Worm (Caenorhabditis elegans) whole organism, L1 larva: ENCODE results near the gene F11G11.13.

Experiments used
- C16A3.4 ChIP-seq: fragments of 150-350 bp; optimal IDR thresholded peaks from 2 replicates; lab custom pipeline; 2014; ENCODE audit warnings: missing biosample characterization, missing genetic modification characterization
- C34B4.2 ChIP-seq: sonication (generic microtip); optimal IDR thresholded peaks from 2 replicates; lab custom pipeline; 2017; ENCODE audit warnings: mild to moderate bottlenecking, missing genetic modification characterization, missing compliant biosample characterization
- blmp-1 ChIP-seq: fragments of 150-350 bp; optimal IDR thresholded peaks from 2 replicates; lab custom pipeline; 2014; ENCODE audit warnings: missing biosample characterization, missing genetic modification characterization
- ceh-63 ChIP-seq: fragments of 200-800 bp; sonication (Bioruptor generic); optimal IDR thresholded peaks from 2 replicates; lab custom pipeline; 2018; ENCODE audit warnings: mild to moderate bottlenecking, missing genetic modification characterization, missing compliant biosample characterization
- ceh-88 ChIP-seq: fragments of 200-800 bp; sonication (Bioruptor generic); IDR thresholded peaks from 2 replicates; pipeline ENCODE4 v1.3.6; 2022; ENCODE audit warnings: missing genetic modification characterization, missing compliant biosample characterization
- dsc-1 ChIP-seq: sonication (generic microtip); optimal IDR thresholded peaks from 2 replicates; lab custom pipeline; 2016; ENCODE audit warnings: mild to moderate bottlenecking, missing genetic modification characterization, missing compliant biosample characterization
- efl-3 ChIP-seq: fragments of 200-800 bp; sonication (Bioruptor generic); optimal IDR thresholded peaks from 2 replicates; lab custom pipeline; 2018; ENCODE audit warnings: mild to moderate bottlenecking, missing genetic modification characterization, missing compliant biosample characterization
- elt-2 ChIP-seq: sonication (generic microtip); optimal IDR thresholded peaks from 2 replicates; lab custom pipeline; 2016; ENCODE audit warnings: missing genetic modification characterization, mild to moderate bottlenecking, inconsistent platforms, missing compliant biosample characterization, missing genetic modification reagents
- ets-5 ChIP-seq: fragments of 200-800 bp; sonication (Bioruptor generic); IDR thresholded peaks from 2 replicates; pipeline ENCODE4 v1.3.6; 2022; ENCODE audit warnings: missing genetic modification characterization, missing compliant biosample characterization
- fkh-10 ChIP-seq: sonication (generic microtip); optimal IDR thresholded peaks from 2 replicates; lab custom pipeline; 2017; ENCODE audit warnings: missing biosample characterization, missing genetic modification reagents, missing genetic modification characterization
- fkh-8 ChIP-seq: sonication (generic microtip); optimal IDR thresholded peaks from 2 replicates; lab custom pipeline; 2016; ENCODE audit warnings: mild to moderate bottlenecking, missing genetic modification characterization, missing compliant biosample characterization
- fos-1 ChIP-seq: fragments of 150-350 bp; optimal IDR thresholded peaks from 2 replicates; lab custom pipeline; 2014; ENCODE audit warnings: missing biosample characterization, missing genetic modification characterization
- hpl-2 ChIP-seq: fragments of 150-350 bp; optimal IDR thresholded peaks from 2 replicates; lab custom pipeline; 2014; ENCODE audit warnings: missing biosample characterization, missing genetic modification reagents, missing genetic modification characterization
- irx-1 ChIP-seq: sonication (generic microtip); optimal IDR thresholded peaks from 2 replicates; lab custom pipeline; 2016; ENCODE audit warnings: missing genetic modification characterization, missing compliant biosample characterization
- isw-1 ChIP-seq: fragments of 200-800 bp; sonication (Bioruptor generic); IDR thresholded peaks from 2 replicates; pipeline ENCODE4 v1.3.6; 2022; ENCODE audit warnings: missing genetic modification characterization, missing compliant biosample characterization
- jun-1 ChIP-seq: fragments of 150-350 bp; optimal IDR thresholded peaks from 2 replicates; lab custom pipeline; 2014; ENCODE audit warnings: missing biosample characterization, missing genetic modification reagents, missing genetic modification characterization
- lin-14 ChIP-seq: fragments of 200-800 bp; sonication (Bioruptor generic); optimal IDR thresholded peaks from 2 replicates; lab custom pipeline; 2018; ENCODE audit warnings: mild to moderate bottlenecking, missing genetic modification characterization, moderate library complexity, missing compliant biosample characterization
- lin-15B ChIP-seq: fragments of 150-350 bp; sonication (generic microtip); optimal IDR thresholded peaks from 3 replicates; lab custom pipeline; 2014; ENCODE audit warnings: missing biosample characterization, missing genetic modification characterization
- lin-35 ChIP-seq, 2 experiments: fragments of 150-350 bp; optimal IDR thresholded peaks; 2 replicates each; lab custom pipeline; 2014; ENCODE audit warnings: missing biosample characterization in 2 of 2, missing genetic modification characterization in 2 of 2, missing genetic modification reagents in 2 of 2
- lir-3 ChIP-seq: sonication (generic microtip); optimal IDR thresholded peaks from 2 replicates; lab custom pipeline; 2016; ENCODE audit warnings: mild to moderate bottlenecking, missing genetic modification characterization, moderate library complexity, missing compliant biosample characterization; ENCODE audit not compliant: poor library complexity
- lsy-2 ChIP-seq, 2 experiments: fragments of 150-350 bp; optimal IDR thresholded peaks; 2 replicates each; lab custom pipeline; 2014; ENCODE audit warnings: missing biosample characterization in 2 of 2, missing genetic modification characterization in 2 of 2
- mef-2 ChIP-seq: fragments of 150-350 bp; optimal IDR thresholded peaks from 2 replicates; lab custom pipeline; 2014; ENCODE audit warnings: missing biosample characterization, missing genetic modification characterization
- mep-1 ChIP-seq: fragments of 150-350 bp; optimal IDR thresholded peaks from 2 replicates; lab custom pipeline; 2014; ENCODE audit warnings: missing biosample characterization, missing genetic modification characterization
- nhr-12 ChIP-seq: sonication (generic microtip); optimal IDR thresholded peaks from 2 replicates; lab custom pipeline; 2017; ENCODE audit warnings: missing biosample characterization, missing genetic modification characterization
- nhr-19 ChIP-seq: fragments of 200-800 bp; sonication (Bioruptor generic); conservative IDR thresholded peaks from 2 replicates; pipeline ENCODE4 v1.3.6; 2022; ENCODE audit warnings: missing genetic modification characterization, missing compliant biosample characterization
- nhr-20 ChIP-seq: sonication (generic microtip); optimal IDR thresholded peaks from 2 replicates; lab custom pipeline; 2016; ENCODE audit warnings: mild to moderate bottlenecking, missing genetic modification characterization, missing compliant biosample characterization
- nhr-237 ChIP-seq: fragments of 150-350 bp; optimal IDR thresholded peaks from 2 replicates; lab custom pipeline; 2014; ENCODE audit warnings: missing biosample characterization, missing genetic modification characterization
- nhr-71 ChIP-seq: sonication (generic microtip); optimal IDR thresholded peaks from 2 replicates; lab custom pipeline; 2016; ENCODE audit warnings: mild to moderate bottlenecking, missing genetic modification characterization, moderate library complexity, missing compliant biosample characterization
- nhr-76 ChIP-seq: sonication (generic microtip); optimal IDR thresholded peaks from 2 replicates; lab custom pipeline; 2017; ENCODE audit warnings: missing biosample characterization, missing genetic modification characterization
- nhr-77 ChIP-seq: fragments of 150-350 bp; optimal IDR thresholded peaks from 2 replicates; lab custom pipeline; 2014; ENCODE audit warnings: missing biosample characterization, missing genetic modification characterization
- nhr-84 ChIP-seq: sonication (generic microtip); optimal IDR thresholded peaks from 2 replicates; lab custom pipeline; 2017; ENCODE audit warnings: missing biosample characterization, missing genetic modification characterization
- nhr-85 ChIP-seq: sonication (generic microtip); peaks from one replicate; lab custom pipeline; 2016; ENCODE audit warnings: missing genetic modification characterization, inconsistent platforms, missing compliant biosample characterization
- pax-3 ChIP-seq: fragments of 200-800 bp; sonication (Bioruptor generic); optimal IDR thresholded peaks from 2 replicates; lab custom pipeline; 2018; ENCODE audit warnings: mild to moderate bottlenecking, missing genetic modification characterization, moderate library complexity, missing compliant biosample characterization
- skn-1 ChIP-seq: fragments of 150-350 bp; optimal IDR thresholded peaks from 2 replicates; lab custom pipeline; 2014; ENCODE audit warnings: missing biosample characterization, missing genetic modification characterization
- snu-23 ChIP-seq: sonication (generic microtip); optimal IDR thresholded peaks from 2 replicates; lab custom pipeline; 2016; ENCODE audit warnings: missing genetic modification characterization, missing compliant biosample characterization
- sox-4 ChIP-seq: sonication (generic microtip); optimal IDR thresholded peaks from 2 replicates; lab custom pipeline; 2016; ENCODE audit warnings: missing genetic modification characterization, missing compliant biosample characterization
- swsn-7 ChIP-seq: sonication (generic microtip); optimal IDR thresholded peaks from 2 replicates; lab custom pipeline; 2016; ENCODE audit warnings: missing genetic modification characterization, missing compliant biosample characterization
- tlp-1 ChIP-seq: fragments of 150-350 bp; optimal IDR thresholded peaks from 2 replicates; lab custom pipeline; 2014; ENCODE audit warnings: missing biosample characterization, missing genetic modification characterization
- unc-130 ChIP-seq: fragments of 150-350 bp; optimal IDR thresholded peaks from 2 replicates; lab custom pipeline; 2017; ENCODE audit warnings: missing biosample characterization, missing genetic modification characterization, inconsistent platforms
- unc-62 ChIP-seq: fragments of 150-350 bp; optimal IDR thresholded peaks from 2 replicates; lab custom pipeline; 2014; ENCODE audit warnings: missing biosample characterization, missing genetic modification reagents, missing genetic modification characterization
- unc-98 ChIP-seq: fragments of 200-800 bp; sonication (Bioruptor generic); IDR thresholded peaks from 2 replicates; pipeline ENCODE4 v1.3.6; 2022; ENCODE audit warnings: missing genetic modification characterization, missing compliant biosample characterization
- zag-1 ChIP-seq: fragments of 150-350 bp; optimal IDR thresholded peaks from 2 replicates; lab custom pipeline; 2014; ENCODE audit warnings: missing biosample characterization, missing genetic modification characterization
- ztf-11 ChIP-seq, 2 experiments: sonication (generic microtip); optimal IDR thresholded peaks; 2 replicates each; lab custom pipeline; 2016 to 2017; ENCODE audit warnings: missing genetic modification characterization in 2 of 2, missing biosample characterization in 1 of 2, missing compliant biosample characterization in 1 of 2
- ztf-4 ChIP-seq: fragments of 150-350 bp; optimal IDR thresholded peaks from 2 replicates; lab custom pipeline; 2014; ENCODE audit warnings: missing biosample characterization, missing genetic modification characterization

Gene F11G11.13

DNA sequence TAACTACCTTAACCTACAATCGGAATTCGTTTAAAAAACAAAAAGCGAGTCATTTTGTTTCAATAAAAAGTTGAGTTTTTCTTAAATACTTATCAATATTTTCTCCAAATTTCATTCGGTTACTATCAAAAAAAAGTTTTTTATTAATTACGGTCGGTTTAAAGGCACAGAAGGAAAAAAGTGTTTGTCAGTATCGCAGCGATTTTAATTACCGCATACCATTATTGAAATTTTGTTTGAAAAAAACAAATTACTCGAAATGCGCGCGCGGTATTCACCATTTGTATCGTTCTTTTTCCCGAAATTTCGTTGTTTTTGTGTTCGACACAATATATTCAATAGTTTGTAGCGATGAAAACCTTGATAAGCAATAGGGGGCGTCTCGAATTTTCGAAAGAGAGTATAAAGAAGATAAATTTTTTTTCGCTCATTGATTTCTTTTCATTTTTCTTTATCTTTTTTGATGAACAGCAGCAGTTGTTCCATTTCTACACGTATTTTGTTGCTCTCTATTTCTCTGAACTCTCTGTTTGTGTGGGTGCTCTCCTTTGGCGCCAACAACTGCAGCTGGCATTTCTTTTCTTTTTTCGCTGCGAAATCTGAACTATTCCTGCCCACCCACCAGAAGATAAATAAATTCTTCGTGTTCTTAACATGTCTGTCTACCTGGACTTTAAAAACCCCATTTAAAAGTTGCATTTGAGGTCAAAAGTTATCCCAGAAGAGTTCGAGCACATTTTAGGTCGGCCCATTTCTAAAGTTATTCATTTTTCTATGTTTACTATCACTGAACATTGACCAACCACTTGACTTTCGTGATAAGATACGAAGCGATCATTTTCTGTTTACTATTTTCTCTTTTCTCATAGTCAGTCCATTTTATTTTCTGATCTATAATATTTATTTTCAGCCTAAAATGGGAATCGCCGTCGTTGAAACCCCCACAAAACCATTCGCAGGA, 12.8 kb upstream of the F11G11.13 start, which contains the start of gene pgm-1 (continued):
- TF ChIP-seq nhr-85 (peak; percentile 6), nhr-77 (no peak), ceh-63 (GFP tag; lab: Kevin White, UChicago) (no peak), snu-23 (GFP tag; lab: Kevin White, UChicago) (peak; percentile 45), unc-98 (GFP tag; lab: Robert Waterston, UW) (no peak), swsn-7 (peak; percentile 7), nhr-19 (GFP tag; lab: Robert Waterston, UW) (peak; percentile 26; the same call in 1 of the 2 replicates), hpl-2 (no peak), nhr-20 (tag; lab: Kevin White, UChicago) (peak; percentile 42), nhr-71 (tag; lab: Kevin White, UChicago) (peak; percentile 70), nhr-84 (tag; lab: Kevin White, UChicago) (no peak), efl-3 (no peak), elt-2 (peak; percentile 45), nhr-12 (tag; lab: Kevin White, UChicago) (no peak), isw-1 (GFP tag; lab: Robert Waterston, UW) (no peak), C16A3.4 (tag; lab: Kevin White, UChicago) (peak; percentile 7), ztf-4 (no peak), ceh-88 (GFP tag; lab: Robert Waterston, UW) (no peak), unc-62 (GFP tag; lab: Kevin White, UChicago) (no peak), ets-5 (GFP tag; lab: Robert Waterston, UW) (no peak), irx-1 (no peak), nhr-76 (tag; lab: Kevin White, UChicago) (no peak), tlp-1 (tag; lab: Kevin White, UChicago) (no peak), fkh-10 (GFP tag; lab: Kevin White, UChicago) (no peak), lsy-2 (tag; optimal IDR thresholded peaks at IDR 0.05; lab: Kevin White, UChicago) (peak; percentile 7 to 51), mef-2 (tag; lab: Kevin White, UChicago) (no peak), C34B4.2 (no peak), unc-130 (tag; lab: Kevin White, UChicago) (peak; percentile 14), lir-3 (tag; lab: Kevin White, UChicago) (no peak), fkh-8 (tag; lab: Kevin White, UChicago) (no peak), lin-15B (no peak), skn-1 (tag; lab: Kevin White, UChicago) (no peak), dsc-1 (no peak), jun-1 (no peak), lin-35 (GFP tag; optimal IDR thresholded peaks at IDR 0.05; lab: Kevin White, UChicago) (peak in 1 of 2 experiments; percentile 35), lin-14 (GFP tag; lab: Kevin White, UChicago) (peak; percentile 90), mep-1 (tag; lab: Kevin White, UChicago) (peak; percentile 27), ztf-11 (tag; optimal IDR thresholded peaks at IDR 0.05; lab: Kevin White, UChicago) (no peak), blmp-1 (tag; lab: Kevin White, UChicago) (peak; percentile 25), pax-3 (tag; lab: Kevin White, UChicago) (no peak), sox-4 (no peak), nhr-237 (tag; lab: Kevin White, UChicago) (no peak), fos-1 (tag; lab: Kevin White, UChicago) (no peak), zag-1 (tag; lab: Kevin White, UChicago) (no peak)
